Fruit fly (Drosophila melanogaster) whole organism, embryonic: ENCODE results near the gene mRRF1.
A peak's percentile ranks its signal among the peaks of the same experiment; 100 is the strongest.

Experiments
- Blimp-1 ChIP-seq: fragments of 200-800 bp; sonication (Bioruptor generic); optimal IDR thresholded peaks from 3 replicates; lab custom pipeline; 2018; ENCODE audit warnings: missing biosample characterization, missing genetic modification characterization, mild to moderate bottlenecking, moderate library complexity, missing genetic modification reagents
- BtbVII ChIP-seq: fragments of 200-800 bp; sonication (Bioruptor generic); optimal IDR thresholded peaks from 3 replicates; lab custom pipeline; 2017; ENCODE audit warnings: missing biosample characterization, mild to moderate bottlenecking, missing genetic modification characterization
- CG10543 ChIP-seq: fragments of 200-800 bp; sonication (Bioruptor generic); optimal IDR thresholded peaks from 3 replicates; lab custom pipeline; 2017; ENCODE audit warnings: missing biosample characterization, mild to moderate bottlenecking, missing genetic modification characterization, moderate library complexity
- CG11247 ChIP-seq: fragments of 200-800 bp; sonication (Bioruptor generic); IDR thresholded peaks from 2 replicates; pipeline ENCODE4 v1.3.6; 2022; ENCODE audit warnings: missing biosample characterization, missing genetic modification characterization
- CG11456 ChIP-seq: fragments of 200-800 bp; sonication (Bioruptor generic); IDR thresholded peaks from 3 replicates; pipeline ENCODE4 v1.3.6; 2022; ENCODE audit warnings: missing biosample characterization, missing genetic modification characterization
- CG12071 ChIP-seq: fragments of 200-800 bp; sonication (Bioruptor generic); optimal IDR thresholded peaks from 3 replicates; lab custom pipeline; 2018; ENCODE audit warnings: missing biosample characterization, mild to moderate bottlenecking, missing genetic modification characterization
- CG12155 ChIP-seq: fragments of 200-800 bp; sonication (Bioruptor generic); optimal IDR thresholded peaks from 3 replicates; lab custom pipeline; 2016; ENCODE audit warnings: missing biosample characterization, missing genetic modification characterization
- CG13287 ChIP-seq: fragments of 200-800 bp; sonication (Bioruptor generic); IDR thresholded peaks from 2 replicates; pipeline ENCODE4 v1.3.6; 2022; ENCODE audit warnings: missing biosample characterization, missing genetic modification characterization; ENCODE audit not compliant: partially characterized antibody
- CG14014 ChIP-seq: fragments of 200-800 bp; sonication (Bioruptor generic); IDR thresholded peaks from 2 replicates; pipeline ENCODE4 v1.3.6; 2022; ENCODE audit warnings: missing biosample characterization, missing genetic modification characterization
- CG15601 ChIP-seq: fragments of 200-800 bp; sonication (Bioruptor generic); optimal IDR thresholded peaks from 3 replicates; lab custom pipeline; 2019; ENCODE audit warnings: missing biosample characterization, mild to moderate bottlenecking, missing genetic modification characterization, moderate library complexity
- CG16779 ChIP-seq: fragments of 200-800 bp; sonication (Bioruptor generic); IDR thresholded peaks from 2 replicates; pipeline ENCODE4 v1.3.6; 2022; ENCODE audit warnings: missing biosample characterization, missing genetic modification characterization
- CG16813 ChIP-seq: fragments of 200-800 bp; sonication (Bioruptor generic); IDR thresholded peaks from 3 replicates; pipeline ENCODE4 v1.3.6; 2022; ENCODE audit warnings: missing biosample characterization, missing genetic modification characterization; ENCODE audit not compliant: partially characterized antibody
- CG16815 ChIP-seq: fragments of 200-800 bp; sonication (Bioruptor generic); optimal IDR thresholded peaks from 3 replicates; lab custom pipeline; 2017; ENCODE audit warnings: missing biosample characterization, mild to moderate bottlenecking, missing genetic modification characterization
- CG17361 ChIP-seq: fragments of 200-800 bp; sonication (Bioruptor generic); IDR thresholded peaks from 3 replicates; pipeline ENCODE4 v1.3.6; 2022; ENCODE audit warnings: missing biosample characterization, missing genetic modification characterization
- CG17829 ChIP-seq: fragments of 200-800 bp; optimal IDR thresholded peaks from 2 replicates; lab custom pipeline; 2019; ENCODE audit warnings: missing biosample characterization, mild to moderate bottlenecking, missing genetic modification characterization, moderate library complexity
- CG1792 ChIP-seq: fragments of 200-800 bp; sonication (Bioruptor generic); optimal IDR thresholded peaks from 2 replicates; lab custom pipeline; 2016; ENCODE audit warnings: missing biosample characterization, missing genetic modification characterization
- CG18599 ChIP-seq: fragments of 200-800 bp; sonication (Bioruptor generic); optimal IDR thresholded peaks from 3 replicates; lab custom pipeline; 2017; ENCODE audit warnings: missing biosample characterization, missing genetic modification characterization, mild to moderate bottlenecking, moderate library complexity, missing genetic modification reagents
- CG2120 ChIP-seq: fragments of 200-800 bp; sonication (Bioruptor generic); optimal IDR thresholded peaks from 3 replicates; lab custom pipeline; 2016; ENCODE audit warnings: missing biosample characterization, missing genetic modification characterization
- CG31365 ChIP-seq: fragments of 200-800 bp; sonication (Bioruptor generic); optimal IDR thresholded peaks from 2 replicates; lab custom pipeline; 2018; ENCODE audit warnings: missing biosample characterization, mild to moderate bottlenecking, missing genetic modification characterization
- CG4820 ChIP-seq: fragments of 200-800 bp; sonication (Bioruptor generic); optimal IDR thresholded peaks from 3 replicates; lab custom pipeline; 2016; ENCODE audit warnings: missing biosample characterization, missing genetic modification characterization
- CG4854 ChIP-seq: fragments of 200-800 bp; sonication (Bioruptor generic); optimal IDR thresholded peaks from 2 replicates; lab custom pipeline; 2016; ENCODE audit warnings: missing biosample characterization, missing genetic modification characterization, inconsistent platforms
- CG6654 ChIP-seq: fragments of 200-800 bp; sonication (Bioruptor generic); optimal IDR thresholded peaks from 2 replicates; lab custom pipeline; 2017; ENCODE audit warnings: missing biosample characterization, mild to moderate bottlenecking, missing genetic modification characterization
- CG9817 ChIP-seq: fragments of 200-800 bp; sonication (Bioruptor generic); optimal IDR thresholded peaks from 2 replicates; lab custom pipeline; 2018; ENCODE audit warnings: missing biosample characterization, mild to moderate bottlenecking, missing genetic modification characterization, moderate library complexity
- Camta ChIP-seq: fragments of 200-800 bp; sonication (Bioruptor generic); optimal IDR thresholded peaks from 2 replicates; lab custom pipeline; 2016; ENCODE audit warnings: missing biosample characterization, missing genetic modification characterization
- D19B ChIP-seq: fragments of 200-800 bp; sonication (Bioruptor generic); optimal IDR thresholded peaks from 2 replicates; lab custom pipeline; 2017; ENCODE audit warnings: missing biosample characterization, mild to moderate bottlenecking, missing genetic modification characterization
- Dbx ChIP-seq: fragments of 200-800 bp; sonication (Bioruptor generic); IDR thresholded peaks from 3 replicates; pipeline ENCODE4 v1.3.6; 2022; ENCODE audit warnings: missing biosample characterization, missing genetic modification characterization
- Hr51 ChIP-seq, 2 experiments: fragments of 200-800 bp; sonication (Bioruptor generic); optimal IDR thresholded peaks; 2 replicates in 1 of 2; 3 replicates in 1 of 2; lab custom pipeline; 2016 to 2018; ENCODE audit warnings: missing biosample characterization in 2 of 2, missing genetic modification characterization in 2 of 2, mild to moderate bottlenecking in 1 of 2, moderate library complexity in 1 of 2
- Lim3 ChIP-seq: fragments of 200-800 bp; sonication (Bioruptor generic); IDR thresholded peaks from 2 replicates; pipeline ENCODE4 v1.3.6; 2022; ENCODE audit warnings: missing biosample characterization, missing genetic modification characterization
- Nf-YC ChIP-seq: fragments of 200-800 bp; optimal IDR thresholded peaks from 3 replicates; lab custom pipeline; 2019; ENCODE audit warnings: missing biosample characterization, mild to moderate bottlenecking, missing genetic modification characterization, moderate library complexity
- Opbp ChIP-seq: fragments of 200-800 bp; sonication (Bioruptor generic); IDR thresholded peaks from 3 replicates; pipeline ENCODE4 v1.3.6; 2022; ENCODE audit warnings: missing biosample characterization, missing genetic modification characterization; ENCODE audit not compliant: partially characterized antibody
- PHDP ChIP-seq: fragments of 200-800 bp; sonication (Bioruptor generic); optimal IDR thresholded peaks from 3 replicates; lab custom pipeline; 2018; ENCODE audit warnings: missing biosample characterization, mild to moderate bottlenecking, missing genetic modification characterization, moderate library complexity
- Ravus ChIP-seq: fragments of 200-800 bp; sonication (Bioruptor generic); IDR thresholded peaks from 2 replicates; pipeline ENCODE4 v1.3.6; 2022; ENCODE audit warnings: missing biosample characterization, missing genetic modification characterization
- Spps ChIP-seq: fragments of 200-800 bp; sonication (Bioruptor generic); optimal IDR thresholded peaks from 2 replicates; lab custom pipeline; 2018; ENCODE audit warnings: missing biosample characterization, mild to moderate bottlenecking, missing genetic modification characterization
- Xbp1 ChIP-seq: fragments of 200-800 bp; sonication (Bioruptor generic); optimal IDR thresholded peaks from 3 replicates; lab custom pipeline; 2016; ENCODE audit warnings: missing biosample characterization, mild to moderate bottlenecking, missing genetic modification characterization
- bigmax ChIP-seq: fragments of 200-800 bp; sonication (Bioruptor generic); optimal IDR thresholded peaks from 2 replicates; lab custom pipeline; 2018; ENCODE audit warnings: missing biosample characterization, mild to moderate bottlenecking, missing genetic modification characterization
- chinmo ChIP-seq: fragments of 200-800 bp; sonication (Bioruptor generic); IDR thresholded peaks from 4 replicates; pipeline ENCODE4 v1.3.6; 2022; ENCODE audit warnings: missing biosample characterization, missing genetic modification characterization; ENCODE audit not compliant: partially characterized antibody
- disco-r ChIP-seq: fragments of 200-800 bp; sonication (Bioruptor generic); optimal IDR thresholded peaks from 2 replicates; lab custom pipeline; 2016; ENCODE audit warnings: missing biosample characterization, missing genetic modification characterization
- gce ChIP-seq: fragments of 200-800 bp; sonication (Bioruptor generic); IDR thresholded peaks from 3 replicates; pipeline ENCODE4 v1.3.6; 2022; ENCODE audit warnings: missing biosample characterization, missing genetic modification characterization
- ham ChIP-seq: fragments of 200-800 bp; sonication (Bioruptor generic); IDR thresholded peaks from 2 replicates; pipeline ENCODE4 v1.3.6; 2022; ENCODE audit warnings: missing biosample characterization, missing genetic modification characterization
- kni ChIP-seq: fragments of 200-800 bp; sonication (Bioruptor generic); optimal IDR thresholded peaks from 3 replicates; lab custom pipeline; 2017; ENCODE audit warnings: mild to moderate bottlenecking, missing biosample characterization, missing genetic modification reagents, missing genetic modification characterization
- lbe ChIP-seq: fragments of 200-800 bp; sonication (Bioruptor generic); optimal IDR thresholded peaks from 2 replicates; lab custom pipeline; 2016; ENCODE audit warnings: missing biosample characterization, mild to moderate bottlenecking, missing genetic modification characterization
- pros ChIP-seq: fragments of 200-800 bp; sonication (Bioruptor generic); optimal IDR thresholded peaks from 3 replicates; lab custom pipeline; 2019; ENCODE audit warnings: missing biosample characterization, mild to moderate bottlenecking, missing genetic modification characterization, moderate library complexity
- psq ChIP-seq: fragments of 200-800 bp; sonication (Bioruptor generic); optimal IDR thresholded peaks from 2 replicates; lab custom pipeline; 2017; ENCODE audit warnings: missing biosample characterization, missing genetic modification characterization
- scrt ChIP-seq: fragments of 200-800 bp; sonication (Bioruptor generic); optimal IDR thresholded peaks from 2 replicates; lab custom pipeline; 2018; ENCODE audit warnings: missing biosample characterization, mild to moderate bottlenecking, missing genetic modification characterization, moderate library complexity
- sens ChIP-seq: fragments of 200-800 bp; sonication (Bioruptor generic); peaks from one replicate; lab custom pipeline; 2016; ENCODE audit warnings: missing biosample characterization, missing genetic modification characterization
- sisA ChIP-seq: fragments of 200-800 bp; sonication (Bioruptor generic); IDR thresholded peaks from 2 replicates; pipeline ENCODE4 v1.3.6; 2022; ENCODE audit warnings: missing biosample characterization, missing genetic modification characterization
- sob ChIP-seq: fragments of 200-800 bp; sonication (Bioruptor generic); IDR thresholded peaks from 2 replicates; pipeline ENCODE4 v1.3.6; 2022; ENCODE audit warnings: missing biosample characterization, missing genetic modification characterization
- tin ChIP-seq: fragments of 200-800 bp; sonication (Bioruptor generic); optimal IDR thresholded peaks from 3 replicates; lab custom pipeline; 2016; ENCODE audit warnings: missing biosample characterization, missing genetic modification characterization

The mRRF1 gene

dm6 chr3L:9370907-9371365 is 6.8 kb downstream of the mRRF1 start, which contains the start of gene Fdx1 (continued):
- TF ChIP-seq CG11247 (GFP tag; lab: Robert Waterston, UW) (0 out of 2 replicates have a peak, but pooled peaks have one; percentile 27), CG18599 (GFP tag; lab: Kevin White, UChicago) (peak; percentile 47), lbe (GFP tag; lab: Kevin White, UChicago) (peak; percentile 43), Dbx (GFP tag; lab: Robert Waterston, UW) (peak; percentile 39; the same call in 1 of the 3 replicates), sob (GFP tag; lab: Robert Waterston, UW) (0 out of 2 replicates have a peak, but pooled peaks have one; percentile 48), CG16815 (GFP tag; lab: Kevin White, UChicago) (no peak), CG4854 (GFP tag; lab: Kevin White, UChicago) (no peak), Ravus (GFP tag; lab: Robert Waterston, UW) (no peak), Lim3 (GFP tag; lab: Robert Waterston, UW) (no peak), CG14014 (0 out of 2 replicates have a peak, but pooled peaks have one; percentile 39), CG4820 (GFP tag; lab: Kevin White, UChicago) (peak; percentile 34), CG10543 (GFP tag; lab: Kevin White, UChicago) (peak; percentile 40), tin (GFP tag; lab: Kevin White, UChicago) (peak; percentile 41), Camta (GFP tag; lab: Kevin White, UChicago) (no peak), CG12071 (GFP tag; lab: Kevin White, UChicago) (no peak), Blimp-1 (no peak), CG11456 (GFP tag; lab: Robert Waterston, UW) (0 out of 3 replicates have a peak, but pooled peaks have one; percentile 27), D19B (GFP tag; lab: Kevin White, UChicago) (no peak), sisA (GFP tag; lab: Robert Waterston, UW) (no peak), ham (GFP tag; lab: Robert Waterston, UW) (no peak), CG17829 (tag; lab: Kevin White, UChicago) (peak; percentile 21), Spps (peak; percentile 5), CG17361 (0 out of 3 replicates have a peak, but pooled peaks have one; percentile 48), CG1792 (GFP tag; lab: Kevin White, UChicago) (no peak), CG12155 (GFP tag; lab: Kevin White, UChicago) (peak; percentile 33), PHDP (peak; percentile 31), disco-r (GFP tag; lab: Kevin White, UChicago) (no peak), BtbVII (GFP tag; lab: Kevin White, UChicago) (peak; percentile 26), CG6654 (no peak), Hr51 (GFP tag; optimal IDR thresholded peaks at IDR 0.05; lab: Kevin White, UChicago) (peak in 1 of 2 experiments; percentile 51), CG9817 (tag; lab: Kevin White, UChicago) (peak; percentile 25), Xbp1 (GFP tag; lab: Kevin White, UChicago) (peak; percentile 34), CG13287 (GFP tag; lab: Robert Waterston, UW) (peak; percentile 81), bigmax (GFP tag; lab: Kevin White, UChicago) (peak; percentile 97)

- TF ChIP-seq scrt (GFP tag; lab: Kevin White, UChicago) (peak; percentile 27), CG31365 (tag; lab: Kevin White, UChicago) (peak; percentile 15), CG16779 (GFP tag; lab: Robert Waterston, UW) (peak; percentile 78), pros (peak; percentile 45), gce (0 out of 3 replicates have a peak, but pooled peaks have one; percentile 50), Nf-YC (peak; percentile 31), CG2120 (GFP tag; lab: Kevin White, UChicago) (no peak), Opbp (peak; percentile 20; the same call in 1 of the 3 replicates), psq (GFP tag; lab: Kevin White, UChicago) (no peak), sisA (GFP tag; lab: Robert Waterston, UW) (no peak), CG16813 (no peak), CG15601 (tag; lab: Kevin White, UChicago) (peak; percentile 30), kni (peak; percentile 86), CG18599 (GFP tag; lab: Kevin White, UChicago) (peak; percentile 51), sens (GFP tag; lab: Kevin White, UChicago) (no peak), chinmo (GFP tag; lab: Robert Waterston, UW) (peak; percentile 47; the same call in 1 of the 4 replicates)
Measured at dm6 chr3L:9372278-9372975, 8.3 kb downstream of the mRRF1 start, which contains the start of the genes Hsp67Bc, CG4456 and Hsp22. Gene Hsp67Bc, minus strand, starts transcription at chr3L:9372497. Gene CG4456, plus strand, starts transcription at chr3L:9372722. Gene Hsp22, plus strand, starts transcription at chr3L:9372931.
